Worm (Caenorhabditis elegans) whole organism, young adult: ENCODE data around the gene srw-130.
"Not testable (repeated sequence)": the region's sequence is repeated elsewhere in the genome, so short reads cannot be mapped to it uniquely, and the experiment has no call there.

Experiments
- C17E4.6 ChIP-seq: fragments of 200-800 bp; sonication (Bioruptor generic); IDR thresholded peaks from 2 replicates; pipeline ENCODE4 v1.3.6; 2022; ENCODE audit warnings: missing genetic modification reagents, missing genetic modification characterization, missing compliant biosample characterization
- F10E7.11 ChIP-seq: sonication (generic microtip); optimal IDR thresholded peaks from 2 replicates; lab custom pipeline; 2017; ENCODE audit warnings: mild to moderate bottlenecking, missing genetic modification characterization, moderate library complexity, missing compliant biosample characterization
- F22D6.2 ChIP-seq: sonication (generic microtip); optimal IDR thresholded peaks from 2 replicates; lab custom pipeline; 2016; ENCODE audit warnings: mild to moderate bottlenecking, missing genetic modification characterization, missing compliant biosample characterization
- F49E8.2 ChIP-seq: sonication (generic microtip); optimal IDR thresholded peaks from 3 replicates; lab custom pipeline; 2017; ENCODE audit warnings: missing genetic modification characterization, mild to moderate bottlenecking, missing compliant biosample characterization, antibody characterized with exemption, moderate library complexity; ENCODE audit not compliant: insufficient read depth
- Y53F4B.3 ChIP-seq: fragments of 200-800 bp; sonication (Bioruptor generic); IDR thresholded peaks from 2 replicates; pipeline ENCODE4 v1.3.6; 2022; ENCODE audit warnings: missing genetic modification reagents, missing genetic modification characterization, missing compliant biosample characterization
- Y53G8AR.9 ChIP-seq: fragments of 200-800 bp; sonication (Bioruptor generic); conservative IDR thresholded peaks from 2 replicates; pipeline ENCODE4 v1.3.6; 2022; ENCODE audit warnings: missing genetic modification reagents, missing genetic modification characterization, missing compliant biosample characterization
- aptf-3 ChIP-seq: fragments of 200-800 bp; sonication (Bioruptor generic); IDR thresholded peaks from 2 replicates; pipeline ENCODE4 v1.3.6; 2022; ENCODE audit warnings: missing genetic modification characterization, missing compliant biosample characterization
- atf-7 ChIP-seq: sonication (generic microtip); optimal IDR thresholded peaks from 2 replicates; lab custom pipeline; 2017; ENCODE audit warnings: mild to moderate bottlenecking, missing genetic modification characterization, missing compliant biosample characterization
- athp-1 ChIP-seq: sonication (generic microtip); optimal IDR thresholded peaks from 2 replicates; lab custom pipeline; 2017; ENCODE audit warnings: mild to moderate bottlenecking, missing genetic modification characterization, missing compliant biosample characterization
- attf-6 ChIP-seq: fragments of 200-800 bp; sonication (Bioruptor generic); IDR thresholded peaks from 2 replicates; pipeline ENCODE4 v1.3.6; 2022; ENCODE audit warnings: missing genetic modification reagents, missing genetic modification characterization, missing compliant biosample characterization
- bed-1 ChIP-seq: fragments of 200-800 bp; sonication (Bioruptor generic); IDR thresholded peaks from 2 replicates; pipeline ENCODE4 v1.3.6; 2022; ENCODE audit warnings: missing genetic modification reagents, missing genetic modification characterization, missing compliant biosample characterization
- cebp-2 ChIP-seq: fragments of 200-800 bp; sonication (Bioruptor generic); IDR thresholded peaks from 2 replicates; pipeline ENCODE4 v1.3.6; 2022; ENCODE audit warnings: missing genetic modification characterization, missing compliant biosample characterization
- dox-1 ChIP-seq: fragments of 200-800 bp; sonication (Bioruptor generic); IDR thresholded peaks from 2 replicates; pipeline ENCODE4 v1.3.6; 2022; ENCODE audit warnings: missing genetic modification reagents, missing genetic modification characterization, missing compliant biosample characterization
- efl-1 ChIP-seq: fragments of 150-350 bp; optimal IDR thresholded peaks from 2 replicates; lab custom pipeline; 2014; ENCODE audit warnings: missing biosample characterization, missing genetic modification reagents, missing genetic modification characterization
- egl-18 ChIP-seq: fragments of 200-800 bp; sonication (Bioruptor generic); IDR thresholded peaks from 2 replicates; pipeline ENCODE4 v1.3.6; 2022; ENCODE audit warnings: missing genetic modification reagents, missing genetic modification characterization, missing compliant biosample characterization
- fkh-3 ChIP-seq: sonication (generic microtip); optimal IDR thresholded peaks from 2 replicates; lab custom pipeline; 2016; ENCODE audit warnings: mild to moderate bottlenecking, missing genetic modification characterization, missing compliant biosample characterization
- him-1 ChIP-seq: sonication (generic microtip); optimal IDR thresholded peaks from 2 replicates; lab custom pipeline; 2016; ENCODE audit warnings: missing genotype, missing genetic modification reagents, missing genetic modification characterization, missing compliant biosample characterization
- hsf-1 ChIP-seq: fragments of 200-800 bp; sonication (Bioruptor generic); IDR thresholded peaks from 2 replicates; pipeline ENCODE4 v1.3.6; 2022; ENCODE audit warnings: missing genetic modification reagents, missing genetic modification characterization, missing compliant biosample characterization
- let-526 ChIP-seq: fragments of 200-800 bp; sonication (Bioruptor generic); IDR thresholded peaks from 2 replicates; pipeline ENCODE4 v1.3.6; 2022; ENCODE audit warnings: missing genetic modification reagents, missing genetic modification characterization, missing compliant biosample characterization
- madf-3 ChIP-seq: fragments of 200-800 bp; sonication (Bioruptor generic); IDR thresholded peaks from 2 replicates; pipeline ENCODE4 v1.3.6; 2022; ENCODE audit warnings: missing genetic modification reagents, missing genetic modification characterization, missing compliant biosample characterization
- madf-8 ChIP-seq: fragments of 200-800 bp; sonication (Bioruptor generic); conservative IDR thresholded peaks from 2 replicates; pipeline ENCODE4 v1.3.6; 2022; ENCODE audit warnings: missing genetic modification reagents, missing genetic modification characterization, missing compliant biosample characterization
- rcor-1 ChIP-seq: fragments of 200-800 bp; sonication (Bioruptor generic); IDR thresholded peaks from 2 replicates; pipeline ENCODE4 v1.3.6; 2022; ENCODE audit warnings: missing genetic modification reagents, missing genetic modification characterization, missing compliant biosample characterization
- rpc-1 ChIP-seq, 2 experiments: fragments of 150-350 bp in 1 of 2; sonication (generic microtip) in 1 of 2; optimal IDR thresholded peaks; 2 replicates each; lab custom pipeline; 2014 to 2018; ENCODE audit warnings: missing biosample characterization in 1 of 2, missing genetic modification characterization in 1 of 2, missing genetic modification reagents in 1 of 2, missing genotype in 1 of 2
- sdz-38 ChIP-seq: sonication (generic microtip); optimal IDR thresholded peaks from 2 replicates; lab custom pipeline; 2016; ENCODE audit warnings: missing genotype, missing genetic modification characterization, missing compliant biosample characterization
- sea-2 ChIP-seq: fragments of 200-800 bp; sonication (Bioruptor generic); IDR thresholded peaks from 2 replicates; pipeline ENCODE4 v1.3.6; 2022; ENCODE audit warnings: missing genetic modification characterization, missing compliant biosample characterization
- snpc-1.1 ChIP-seq: sonication (generic microtip); optimal IDR thresholded peaks from 2 replicates; lab custom pipeline; 2017; ENCODE audit warnings: missing genetic modification characterization, mild to moderate bottlenecking, missing compliant biosample characterization, antibody characterized with exemption, moderate library complexity, missing genotype, missing genetic modification reagents; ENCODE audit not compliant: insufficient read depth
- snpc-3.4 ChIP-seq: sonication (generic microtip); optimal IDR thresholded peaks from 2 replicates; lab custom pipeline; 2017; ENCODE audit warnings: missing genetic modification characterization, mild to moderate bottlenecking, missing compliant biosample characterization, antibody characterized with exemption, moderate library complexity, missing genotype, missing genetic modification reagents
- snpc-4 ChIP-seq, 5 experiments: fragments of 150-350 bp in 1 of 5; sonication (generic microtip) in 4 of 5; optimal IDR thresholded peaks; 2 replicates each; lab custom pipeline; 2014 to 2018; ENCODE audit warnings: missing genetic modification characterization in 5 of 5, missing biosample characterization in 3 of 5, antibody characterized with exemption in 2 of 5, mild to moderate bottlenecking in 2 of 5, missing compliant biosample characterization in 2 of 5, missing genotype in 2 of 5, moderate library complexity in 2 of 5, missing genetic modification reagents in 1 of 5
- unc-130 ChIP-seq: sonication (generic microtip); optimal IDR thresholded peaks from 2 replicates; lab custom pipeline; 2016; ENCODE audit warnings: missing genetic modification reagents, missing genetic modification characterization, missing compliant biosample characterization
- xnd-1 ChIP-seq: sonication (generic microtip); optimal IDR thresholded peaks from 2 replicates; lab custom pipeline; 2016; ENCODE audit warnings: missing genotype, missing genetic modification reagents, missing genetic modification characterization, missing compliant biosample characterization
- zfh-2 ChIP-seq: fragments of 200-800 bp; sonication (Bioruptor generic); conservative IDR thresholded peaks from 2 replicates; pipeline ENCODE4 v1.3.6; 2022; ENCODE audit warnings: missing genetic modification reagents, missing genetic modification characterization, missing compliant biosample characterization
- ztf-22 ChIP-seq: fragments of 200-800 bp; sonication (Bioruptor generic); optimal IDR thresholded peaks from 2 replicates; lab custom pipeline; 2018; ENCODE audit warnings: mild to moderate bottlenecking, missing genetic modification characterization, moderate library complexity, missing compliant biosample characterization

The srw-130 gene

DNA sequence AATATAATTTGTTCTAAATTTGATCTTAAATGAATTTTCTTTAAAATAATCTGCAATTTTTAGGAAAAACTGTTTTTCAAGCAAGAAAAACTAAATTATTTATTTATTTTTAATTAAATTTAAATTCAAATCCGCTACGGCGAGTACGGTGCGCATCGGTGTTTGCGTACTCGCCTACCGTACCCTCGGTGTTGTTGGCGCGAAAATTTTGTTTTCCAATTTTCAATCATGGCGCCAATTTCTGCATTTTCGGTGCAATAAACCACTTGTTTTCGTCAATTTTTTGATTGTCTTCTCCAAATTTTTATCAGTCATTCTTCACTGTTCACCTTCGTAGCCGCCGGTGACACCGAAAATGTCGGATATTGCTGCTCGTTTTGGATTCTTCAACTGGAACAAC lies 30.1 kb upstream of the srw-130 start, which contains the start of gene pygl-1 (continued):
- no peak for TF ChIP-seq ztf-22 (GFP tag; lab: Kevin White, UChicago)
- peak; percentile 61 for TF ChIP-seq F49E8.2 (tag; lab: Kevin White, UChicago)
- TF ChIP-seq fkh-3 (tag; lab: Kevin White, UChicago), result no peak
- peak; percentile 27 for TF ChIP-seq snpc-4 (GFP tag; optimal IDR thresholded peaks at IDR 0.05; lab: Kevin White, UChicago)
- peak in 2 of 4 experiments; percentile 35 to 65 for TF ChIP-seq snpc-4 (tag; optimal IDR thresholded peaks at IDR 0.05; lab: Kevin White, UChicago)
- peak; percentile 81 for TF ChIP-seq attf-6 (GFP tag; lab: Robert Waterston, UW)
- TF ChIP-seq F22D6.2, result no peak
- no peak for TF ChIP-seq zfh-2 (GFP tag; lab: Robert Waterston, UW)
- peak; percentile 85 for TF ChIP-seq C17E4.6 (GFP tag; lab: Robert Waterston, UW)
- no peak for TF ChIP-seq let-526 (GFP tag; lab: Robert Waterston, UW)
- TF ChIP-seq Y53F4B.3 (GFP tag; lab: Robert Waterston, UW), result no peak
- peak; percentile 63 for TF ChIP-seq snpc-1.1 (tag; lab: Kevin White, UChicago)
- no peak for TF ChIP-seq sea-2 (GFP tag; lab: Robert Waterston, UW)

DNA sequence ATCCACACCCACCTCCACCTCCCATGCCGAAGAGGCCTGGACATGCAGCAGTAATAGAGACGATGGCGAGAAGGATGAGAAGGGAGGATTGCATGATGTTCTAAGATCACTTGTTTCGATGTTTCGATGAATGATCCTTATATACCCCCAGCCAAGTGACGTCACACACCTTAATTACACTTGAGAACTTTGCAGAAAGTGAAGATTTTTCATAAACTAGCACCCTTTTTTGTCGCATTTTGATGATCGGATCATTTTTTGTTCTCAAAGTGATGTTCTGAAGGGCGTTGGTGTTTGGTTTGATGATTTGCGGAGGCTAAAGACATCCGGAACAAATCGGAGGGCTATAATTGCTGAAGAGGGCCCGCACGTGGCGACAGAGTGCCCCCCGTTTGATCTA lies 27.1 kb upstream of the srw-130 start, which contains the start of gene grl-27:
Gene grl-27, minus strand, starts transcription at position 101 of the 400 bp plus-strand sequence.
- TF ChIP-seq hsf-1 (GFP tag; lab: Robert Waterston, UW) (no peak), rcor-1 (no peak), madf-3 (GFP tag; lab: Robert Waterston, UW) (no peak), Y53G8AR.9 (GFP tag; lab: Robert Waterston, UW) (no peak), C17E4.6 (GFP tag; lab: Robert Waterston, UW) (no peak), him-1 (tag; lab: Kevin White, UChicago) (no peak), rpc-1 (optimal IDR thresholded peaks at IDR 0.05; lab: Kevin White, UChicago) (no peak), rpc-1 (tag; optimal IDR thresholded peaks at IDR 0.05; lab: Kevin White, UChicago) (no peak), bed-1 (GFP tag; lab: Robert Waterston, UW) (no peak), cebp-2 (no peak), F10E7.11 (tag; lab: Kevin White, UChicago) (no peak), athp-1 (tag; lab: Kevin White, UChicago) (no peak), aptf-3 (GFP tag; lab: Robert Waterston, UW) (no peak), madf-8 (GFP tag; lab: Robert Waterston, UW) (no peak), atf-7 (tag; lab: Kevin White, UChicago) (no peak)

DNA sequence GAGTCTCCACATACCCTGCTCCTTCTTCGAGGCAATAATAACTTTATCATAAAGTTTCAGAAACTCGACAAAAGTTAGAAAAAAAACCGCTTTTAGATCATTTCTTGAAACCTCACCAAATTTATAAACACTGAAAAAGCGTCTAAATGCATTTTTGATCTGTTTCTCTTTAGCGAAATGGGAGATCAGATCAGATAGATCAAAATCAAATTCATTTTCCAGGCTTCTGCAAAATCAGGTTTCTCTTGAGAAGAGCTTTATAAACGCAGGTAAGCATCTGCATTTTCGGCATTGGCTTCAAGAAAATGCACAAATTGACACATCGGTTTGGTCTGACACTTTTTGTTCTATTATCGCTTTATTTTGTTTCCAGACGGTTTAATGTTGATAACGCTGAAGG lies 23.7 kb upstream of the srw-130 start, which contains the start of gene F40C5.1:
Gene F40C5.1, plus strand, starts transcription at position 301 of the 400 bp plus-strand sequence.
- not testable (repeated sequence) for TF ChIP-seq unc-130 (GFP tag; lab: Kevin White, UChicago); snpc-3.4 (tag; lab: Kevin White, UChicago); xnd-1 (tag; lab: Kevin White, UChicago)

DNA sequence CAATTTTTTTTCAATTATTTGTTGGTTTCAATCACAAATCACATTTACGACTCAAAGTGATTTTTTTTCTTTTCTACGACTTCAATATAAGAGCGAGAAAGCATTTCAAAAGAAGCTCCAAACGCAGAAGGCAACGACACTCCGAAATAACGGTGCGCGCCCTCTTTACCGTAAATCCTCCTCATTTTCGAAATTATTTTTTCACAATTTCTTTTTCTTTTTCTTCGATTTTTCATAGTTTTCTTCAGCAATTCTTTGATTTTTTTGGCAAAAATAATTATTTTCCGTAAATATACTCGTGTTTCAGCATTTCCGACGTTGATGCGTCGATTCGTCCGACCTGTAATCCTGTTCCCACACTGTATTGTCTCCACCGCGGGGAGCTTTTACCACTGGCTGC lies 22.0 kb upstream of the srw-130 start, which contains the start of gene F40C5.2:
Gene F40C5.2, plus strand, starts transcription at position 301 of the 400 bp plus-strand sequence.
- not testable (repeated sequence) for TF ChIP-seq atf-7 (tag; lab: Kevin White, UChicago); sdz-38 (tag; lab: Kevin White, UChicago); dox-1 (GFP tag; lab: Robert Waterston, UW)

DNA sequence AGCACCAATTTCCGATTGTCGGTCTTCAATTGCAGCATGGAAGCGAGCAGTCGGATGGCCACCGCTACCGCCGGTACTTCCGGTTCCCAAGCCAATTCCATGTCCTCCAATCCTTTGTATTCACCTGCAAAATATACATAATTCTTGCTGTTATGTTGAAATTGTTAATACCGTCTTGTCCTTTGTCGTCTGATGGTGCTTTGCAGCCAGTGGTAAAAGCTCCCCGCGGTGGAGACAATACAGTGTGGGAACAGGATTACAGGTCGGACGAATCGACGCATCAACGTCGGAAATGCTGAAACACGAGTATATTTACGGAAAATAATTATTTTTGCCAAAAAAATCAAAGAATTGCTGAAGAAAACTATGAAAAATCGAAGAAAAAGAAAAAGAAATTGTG lies 15.6 kb upstream of the srw-130 start, which contains the start of gene T24A6.17:
Gene T24A6.17, minus strand, starts transcription at position 101 of the 400 bp plus-strand sequence.
- not testable (repeated sequence) for TF ChIP-seq efl-1 (GFP tag; lab: Kevin White, UChicago); Y53F4B.3 (GFP tag; lab: Robert Waterston, UW); egl-18 (GFP tag; lab: Robert Waterston, UW)
